Fruit fly (Drosophila melanogaster): ENCODE measurements around the gene nullo.

The nullo gene

DNA sequence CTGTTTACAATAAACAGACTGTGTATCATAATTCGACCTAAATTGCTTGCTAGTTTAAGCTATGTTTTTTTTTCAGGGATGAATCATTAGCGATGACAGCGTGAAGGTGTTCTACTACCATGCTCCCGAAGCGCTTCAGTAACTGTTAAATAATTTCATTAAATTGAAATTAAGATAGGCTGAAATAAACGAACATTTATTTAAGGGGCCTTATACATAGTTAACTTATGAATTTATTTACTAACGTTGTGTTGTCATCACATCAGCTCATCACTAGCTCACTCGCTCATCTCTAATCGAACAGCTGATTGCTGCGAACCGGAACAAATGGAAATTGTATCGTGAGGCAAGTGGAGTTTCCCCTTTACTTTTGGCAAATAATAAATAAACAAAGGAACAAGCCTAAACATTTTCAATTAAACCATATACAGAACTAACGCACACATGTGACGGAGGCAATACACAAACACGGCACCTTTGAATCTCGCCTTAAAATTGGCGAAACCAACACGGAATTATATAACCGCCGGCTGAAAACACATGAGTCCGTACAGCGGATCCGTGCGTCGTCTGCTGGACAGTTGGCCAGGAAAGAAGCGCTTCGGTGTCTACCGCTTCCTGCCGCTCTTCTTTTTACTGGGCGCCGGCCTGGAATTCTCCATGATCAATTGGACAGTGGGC, 38.1 kb upstream of the nullo start, which contains the start of the genes cm, sloth1 and sloth2 (continued):
- peak; percentile 74 for TF ChIP-seq CG16815 (GFP tag; optimal IDR thresholded peaks at IDR 0.05)
- peak; percentile 67 for TF ChIP-seq oc (tag; optimal IDR thresholded peaks at IDR 0.05)
- peak; percentile 91 for TF ChIP-seq CG34422 (GFP tag; IDR thresholded peaks at IDR 0.05)
- TF ChIP-seq CG31388 (GFP tag; optimal IDR thresholded peaks at IDR 0.05), result peak; percentile 41
- peak; percentile 68; the same call in 2 of the 3 replicates for TF ChIP-seq CG11093 (GFP tag; IDR thresholded peaks at IDR 0.05)
- TF ChIP-seq klu (GFP tag; IDR thresholded peaks at IDR 0.05), result peak; percentile 74
- TF ChIP-seq Deaf1 (tag; optimal IDR thresholded peaks at IDR 0.05), result peak; percentile 47
- peak; percentile 77 for TF ChIP-seq CG3281 (GFP tag; optimal IDR thresholded peaks at IDR 0.05)
- TF ChIP-seq sug (tag; optimal IDR thresholded peaks at IDR 0.05), result peak; percentile 85
- TF ChIP-seq en (GFP tag; optimal IDR thresholded peaks at IDR 0.05), result peak; percentile 70
- TF ChIP-seq tx (GFP tag; optimal IDR thresholded peaks at IDR 0.05), result peak; percentile 89
- peak; percentile 80 for TF ChIP-seq peb (GFP tag; IDR thresholded peaks at IDR 0.05)
- TF ChIP-seq CG4707 (GFP tag; optimal IDR thresholded peaks at IDR 0.05), result peak; percentile 46
- TF ChIP-seq stwl (tag; optimal IDR thresholded peaks at IDR 0.05), result peak; percentile 49
- TF ChIP-seq CG1024 (GFP tag; IDR thresholded peaks at IDR 0.05), result peak; percentile 68
- peak; percentile 92 for TF ChIP-seq Rfx (GFP tag; IDR thresholded peaks at IDR 0.05)
- TF ChIP-seq Asciz (GFP tag; optimal IDR thresholded peaks at IDR 0.05), result peak; percentile 51
- TF ChIP-seq p53 (GFP tag; optimal IDR thresholded peaks at IDR 0.05), result peak; percentile 26
- TF ChIP-seq ase (GFP tag; IDR thresholded peaks at IDR 0.05), result peak; percentile 77
- TF ChIP-seq Atf6 (GFP tag; IDR thresholded peaks at IDR 0.05), result peak; percentile 72
- TF ChIP-seq CG12391 (tag; optimal IDR thresholded peaks at IDR 0.05), result peak; percentile 93
- peak; percentile 85 for TF ChIP-seq HLH3B (GFP tag; IDR thresholded peaks at IDR 0.05)
- TF ChIP-seq CG6654 (GFP tag; optimal IDR thresholded peaks at IDR 0.05), result no peak
- TF ChIP-seq CG6791 (GFP tag; IDR thresholded peaks at IDR 0.05; ENCODE audit: partially characterized antibody), result peak; percentile 71
- no peak for TF ChIP-seq C15 (GFP tag; IDR thresholded peaks at IDR 0.05)
- peak; percentile 87 for TF ChIP-seq H2.0 (GFP tag; IDR thresholded peaks at IDR 0.05)
- TF ChIP-seq Ada2b (GFP tag; IDR thresholded peaks at IDR 0.05), result peak; percentile 86
- peak; percentile 65 for TF ChIP-seq YL-1 (GFP tag; optimal IDR thresholded peaks at IDR 0.05)
- peak; percentile 48 for TF ChIP-seq btn (GFP tag; optimal IDR thresholded peaks at IDR 0.05)
- peak; percentile 93 for TF ChIP-seq gem (tag; optimal IDR thresholded peaks at IDR 0.05)
- TF ChIP-seq CG30403 (GFP tag; optimal IDR thresholded peaks at IDR 0.05), result peak; percentile 95
- TF ChIP-seq Ets97D (GFP tag; optimal IDR thresholded peaks at IDR 0.05), result peak; percentile 86
- TF ChIP-seq nerfin-2 (GFP tag; IDR thresholded peaks at IDR 0.05; ENCODE audit: partially characterized antibody), result peak; percentile 69
- TF ChIP-seq jumu (GFP tag; optimal IDR thresholded peaks at IDR 0.05), result peak; percentile 82
- TF ChIP-seq cas (GFP tag; IDR thresholded peaks at IDR 0.05), result peak; percentile 81
- TF ChIP-seq vfl (GFP tag; optimal IDR thresholded peaks at IDR 0.05), result peak; percentile 92
- peak; percentile 81 for TF ChIP-seq CG4404 (GFP tag; IDR thresholded peaks at IDR 0.05)
- TF ChIP-seq CG2129 (GFP tag; IDR thresholded peaks at IDR 0.05; ENCODE audit: partially characterized antibody), result peak; percentile 90
- TF ChIP-seq CG15479 (GFP tag; optimal IDR thresholded peaks at IDR 0.05), result no peak
- peak; percentile 83 for TF ChIP-seq pnt (GFP tag; optimal IDR thresholded peaks at IDR 0.05)
- TF ChIP-seq wek (GFP tag; optimal IDR thresholded peaks at IDR 0.05), result peak; percentile 50
- peak; percentile 92 for TF ChIP-seq lilli (GFP tag; optimal IDR thresholded peaks at IDR 0.05)
- peak; percentile 77 for TF ChIP-seq CG15514 (GFP tag; optimal IDR thresholded peaks at IDR 0.05)
- no peak for TF ChIP-seq Dfd (GFP tag; optimal IDR thresholded peaks at IDR 0.05)
- peak; percentile 81 for TF ChIP-seq CG33557 (GFP tag; optimal IDR thresholded peaks at IDR 0.05)
- TF ChIP-seq zen (tag; optimal IDR thresholded peaks at IDR 0.05), result peak; percentile 80
- peak; percentile 55 for TF ChIP-seq CG9437 (GFP tag; optimal IDR thresholded peaks at IDR 0.05)
- peak; percentile 88 for TF ChIP-seq dysf (GFP tag; IDR thresholded peaks at IDR 0.05)
- peak; percentile 93 for TF ChIP-seq gsb-n (tag; optimal IDR thresholded peaks at IDR 0.05)
- TF ChIP-seq tio (GFP tag; optimal IDR thresholded peaks at IDR 0.05), result peak; percentile 81
